Worm (Caenorhabditis elegans): Measurements from ENCODE around the gene pdhb-1.
A peak's percentile ranks its signal among the peaks of the same experiment; 100 is the strongest.

The pdhb-1 gene

ce11 chrIV:3384593-3384992, 14.9 kb upstream of the pdhb-1 start (continued):
- TF ChIP-seq daf-12 (tag; optimal IDR thresholded peaks at IDR 0.05) (no peak), pqm-1 (tag; optimal IDR thresholded peaks at IDR 0.05) (peak; percentile 54), nhr-12 (tag; optimal IDR thresholded peaks at IDR 0.05) (no peak), aly-2 (tag; optimal IDR thresholded peaks at IDR 0.05) (no peak), mdl-1 (tag; optimal IDR thresholded peaks at IDR 0.05) (peak; percentile 71), elt-2 (tag; optimal IDR thresholded peaks at IDR 0.05) (peak; percentile 73), elt-1 (tag; optimal IDR thresholded peaks at IDR 0.05) (peak; percentile 51), nhr-237 (tag; optimal IDR thresholded peaks at IDR 0.05) (no peak), ztf-4 (tag; optimal IDR thresholded peaks at IDR 0.05) (no peak)

- TF ChIP-seq snpc-4 (tag; optimal IDR thresholded peaks at IDR 0.05) (no peak), ztf-11 (tag; optimal IDR thresholded peaks at IDR 0.05) (no peak), lsy-12 (tag; optimal IDR thresholded peaks at IDR 0.05) (peak; percentile 48), skn-1 (tag; optimal IDR thresholded peaks at IDR 0.05) (no peak), mdl-1 (tag; optimal IDR thresholded peaks at IDR 0.05) (no peak), elt-1 (tag; optimal IDR thresholded peaks at IDR 0.05) (no peak), egl-27 (tag; optimal IDR thresholded peaks at IDR 0.05) (no peak), ceh-82 (tag; optimal IDR thresholded peaks at IDR 0.05) (no peak), nhr-12 (tag; optimal IDR thresholded peaks at IDR 0.05) (no peak), aly-2 (tag; optimal IDR thresholded peaks at IDR 0.05) (no peak), jun-1 (tag; optimal IDR thresholded peaks at IDR 0.05) (peak; percentile 57), lin-39 (tag; optimal IDR thresholded peaks at IDR 0.05) (no peak), nhr-237 (tag; optimal IDR thresholded peaks at IDR 0.05) (no peak), ceh-16 (tag; optimal IDR thresholded peaks at IDR 0.05) (no peak), pha-4 (tag; optimal IDR thresholded peaks at IDR 0.05) (peak; percentile 77), egl-5 (tag; optimal IDR thresholded peaks at IDR 0.05) (no peak), nhr-76 (tag; optimal IDR thresholded peaks at IDR 0.05) (no peak), unc-39 (tag; optimal IDR thresholded peaks at IDR 0.05) (no peak), nhr-43 (tag; optimal IDR thresholded peaks at IDR 0.05; ENCODE audit: poor library complexity, severe bottlenecking) (no peak), unc-62 (GFP tag; optimal IDR thresholded peaks at IDR 0.05) (no peak), mml-1 (tag; optimal IDR thresholded peaks at IDR 0.05) (no peak), nhr-28 (tag; optimal IDR thresholded peaks at IDR 0.05) (no peak), ztf-4 (tag; optimal IDR thresholded peaks at IDR 0.05) (no peak), nhr-11 (tag; optimal IDR thresholded peaks at IDR 0.05) (no peak), ceh-9 (tag; optimal IDR thresholded peaks at IDR 0.05) (no peak), sea-2 (GFP tag; optimal IDR thresholded peaks at IDR 0.05) (no peak), daf-12 (tag; optimal IDR thresholded peaks at IDR 0.05) (no peak), nfya-1 (tag; optimal IDR thresholded peaks at IDR 0.05; ENCODE audit: insufficient read depth) (peak; percentile 76), nhr-23 (tag; optimal IDR thresholded peaks at IDR 0.05) (peak; percentile 56), pqm-1 (tag; optimal IDR thresholded peaks at IDR 0.05) (no peak), elt-2 (tag; optimal IDR thresholded peaks at IDR 0.05) (peak; percentile 22), fkh-2 (tag; optimal IDR thresholded peaks at IDR 0.05) (no peak), ZK546.5 (tag; optimal IDR thresholded peaks at IDR 0.05) (no peak), nhr-77 (tag; optimal IDR thresholded peaks at IDR 0.05) (no peak), nhr-67 (tag; optimal IDR thresholded peaks at IDR 0.05) (no peak), ceh-28 (tag; optimal IDR thresholded peaks at IDR 0.05) (peak; percentile 30), elt-3 (tag; optimal IDR thresholded peaks at IDR 0.05) (no peak), fos-1 (tag; optimal IDR thresholded peaks at IDR 0.05) (no peak), nhr-25 (tag; optimal IDR thresholded peaks at IDR 0.05) (peak; percentile 4), fkh-10 (GFP tag; optimal IDR thresholded peaks at IDR 0.05) (no peak), ama-1 (optimal IDR thresholded peaks at IDR 0.05) (peak; percentile 82), eor-1 (tag; optimal IDR thresholded peaks at IDR 0.05) (no peak), R02D3.7 (tag; optimal IDR thresholded peaks at IDR 0.05) (no peak), lin-15B (tag; optimal IDR thresholded peaks at IDR 0.05) (peak; percentile 72), zag-1 (tag; optimal IDR thresholded peaks at IDR 0.05) (no peak), hmg-11 (tag; optimal IDR thresholded peaks at IDR 0.05) (peak; percentile 60), tbx-2 (tag; optimal IDR thresholded peaks at IDR 0.05) (no peak)
Observed at ce11 chrIV:3385337-3386215, 13.9 kb upstream of the pdhb-1 start, which contains the start of gene mai-2. Gene mai-2 (plus strand): TSS chrIV:3385910.
